Worm (Caenorhabditis elegans): ENCODE results near the gene pigq-1.

DNA sequence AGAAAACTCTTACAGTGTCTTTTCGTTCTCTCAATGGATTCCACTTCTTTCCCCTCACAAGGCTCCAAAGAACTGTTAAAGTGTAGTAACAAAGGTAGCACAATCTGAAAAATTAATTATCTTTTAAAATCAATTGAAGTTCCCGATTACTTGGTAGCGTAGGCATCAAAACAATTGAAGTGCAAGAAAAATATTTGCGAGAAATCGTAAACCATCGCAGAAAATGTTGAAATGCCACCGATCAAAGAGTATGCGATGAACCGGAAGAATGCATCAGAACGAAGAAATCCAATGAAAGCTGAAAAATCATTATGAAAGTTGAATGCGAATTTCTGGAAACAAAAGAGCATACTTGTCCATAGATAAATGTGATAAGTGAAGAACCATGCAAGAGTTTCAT is 555 bp downstream of the pigq-1 start:
- TF ChIP-seq ztf-11 (tag; optimal IDR thresholded peaks at IDR 0.05) (no peak), nhr-11 (tag; optimal IDR thresholded peaks at IDR 0.05) (no peak), snpc-4 (tag; optimal IDR thresholded peaks at IDR 0.05) (no peak), nfya-1 (tag; optimal IDR thresholded peaks at IDR 0.05; ENCODE audit: insufficient read depth) (no peak), nhr-76 (tag; optimal IDR thresholded peaks at IDR 0.05) (no peak), ceh-16 (tag; optimal IDR thresholded peaks at IDR 0.05) (no peak), pha-4 (tag; optimal IDR thresholded peaks at IDR 0.05) (no peak), elt-2 (tag; optimal IDR thresholded peaks at IDR 0.05) (no peak), egl-27 (tag; optimal IDR thresholded peaks at IDR 0.05) (no peak), elt-1 (tag; optimal IDR thresholded peaks at IDR 0.05) (no peak), ama-1 (optimal IDR thresholded peaks at IDR 0.05) (no peak), unc-62 (GFP tag; optimal IDR thresholded peaks at IDR 0.05) (no peak), tbx-2 (tag; optimal IDR thresholded peaks at IDR 0.05) (no peak)
